Fruit fly (Drosophila melanogaster) S2 (cell line): ENCODE measurements around the gene slmb.

Experiments used
- CG8478 ChIP-seq: fragments of >200 bp; optimal IDR thresholded peaks from 2 replicates; lab custom pipeline; 2018
- CTCF ChIP-seq, 2 experiments: fragments of >200 bp; optimal IDR thresholded peaks; 2 replicates each; lab custom pipeline; 2018

dm6 chr3R:21109712-21110111 lies 17.6 kb downstream of the slmb start:
- TF ChIP-seq CTCF (optimal IDR thresholded peaks at IDR 0.05; lab: Kevin White, UChicago) (no peak), CG8478 (lab: Kevin White, UChicago) (no peak)
